Worm (Caenorhabditis elegans) whole organism, L2 larva: Measurements from ENCODE around the gene lact-7.

ENCODE experiments used
- ama-1 ChIP-seq: fragments of 150-350 bp; optimal IDR thresholded peaks from 2 replicates; lab custom pipeline; 2018; ENCODE audit warnings: inconsistent platforms
- elt-1 ChIP-seq: fragments of 150-350 bp; optimal IDR thresholded peaks from 2 replicates; lab custom pipeline; 2014; ENCODE audit warnings: missing biosample characterization, missing genetic modification characterization
- fos-1 ChIP-seq: fragments of 150-350 bp; optimal IDR thresholded peaks from 2 replicates; lab custom pipeline; 2014; ENCODE audit warnings: missing biosample characterization, missing genetic modification characterization
- lin-39 ChIP-seq: fragments of 150-350 bp; optimal IDR thresholded peaks from 2 replicates; lab custom pipeline; 2014; ENCODE audit warnings: missing biosample characterization, missing genetic modification reagents, missing genetic modification characterization
- nhr-77 ChIP-seq: fragments of 150-350 bp; optimal IDR thresholded peaks from 2 replicates; lab custom pipeline; 2014; ENCODE audit warnings: missing biosample characterization, missing genetic modification characterization
- snpc-4 ChIP-seq: fragments of 150-350 bp; optimal IDR thresholded peaks from 2 replicates; lab custom pipeline; 2014; ENCODE audit warnings: missing biosample characterization, missing genetic modification characterization
- unc-39 ChIP-seq: fragments of 150-350 bp; optimal IDR thresholded peaks from 2 replicates; lab custom pipeline; 2014; ENCODE audit warnings: missing biosample characterization, missing genetic modification characterization
- unc-62 ChIP-seq: fragments of 150-350 bp; optimal IDR thresholded peaks from 2 replicates; lab custom pipeline; 2014; ENCODE audit warnings: missing biosample characterization, missing genetic modification reagents, missing genetic modification characterization
- ztf-4 ChIP-seq: fragments of 150-350 bp; optimal IDR thresholded peaks from 2 replicates; lab custom pipeline; 2014; ENCODE audit warnings: missing biosample characterization, missing genetic modification characterization

DNA sequence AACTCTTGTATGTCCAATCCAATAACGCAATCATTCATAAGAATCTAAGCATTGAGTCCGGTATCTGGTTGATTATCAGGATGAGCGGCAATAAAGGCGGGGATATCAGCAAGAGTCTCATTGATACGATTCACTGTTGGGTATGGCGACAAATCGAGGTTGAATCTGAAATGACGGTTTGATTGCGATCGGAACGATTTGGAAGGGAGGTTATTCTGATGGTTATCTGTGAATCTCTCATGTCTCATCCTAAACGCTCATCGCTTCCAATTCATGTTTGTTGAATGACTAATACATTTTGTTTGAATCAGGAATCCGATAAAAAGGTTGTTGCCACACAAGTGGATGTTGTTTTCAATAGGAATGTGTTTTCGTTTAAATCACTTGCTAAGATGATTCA lies 32.5 kb upstream of the lact-7 start:
- TF ChIP-seq elt-1, result peak; percentile 93
- TF ChIP-seq unc-39, result no peak
- TF ChIP-seq snpc-4, result no peak
- no peak for TF ChIP-seq ama-1 (lab: Kevin White, UChicago)
- TF ChIP-seq unc-62 (GFP tag; lab: Kevin White, UChicago), result no peak
- TF ChIP-seq ztf-4, result no peak
- no peak for TF ChIP-seq nhr-77 (tag; lab: Kevin White, UChicago)
- TF ChIP-seq lin-39 (tag; lab: Kevin White, UChicago), result no peak
- no peak for TF ChIP-seq fos-1 (tag; lab: Kevin White, UChicago)
